Worm (Caenorhabditis elegans) whole organism, early embryonic: ENCODE data around the gene F35C11.3.

Source experiments
- B0310.2 ChIP-seq: sonication (generic microtip); optimal IDR thresholded peaks from 2 replicates; lab custom pipeline; 2016; ENCODE audit warnings: mild to moderate bottlenecking, missing genetic modification characterization, missing compliant biosample characterization
- F13C5.2 ChIP-seq: sonication (generic microtip); optimal IDR thresholded peaks from 2 replicates; lab custom pipeline; 2017; ENCODE audit warnings: mild to moderate bottlenecking, missing genetic modification characterization, inconsistent platforms, missing compliant biosample characterization
- aly-1 ChIP-seq: sonication (generic microtip); optimal IDR thresholded peaks from 2 replicates; lab custom pipeline; 2016; ENCODE audit warnings: missing genetic modification characterization, missing compliant biosample characterization
- ama-1 ChIP-seq: fragments of 150-350 bp; optimal IDR thresholded peaks from 2 replicates; lab custom pipeline; 2014
- ceh-13 ChIP-seq: fragments of 200-800 bp; sonication (Bioruptor generic); optimal IDR thresholded peaks from 2 replicates; lab custom pipeline; 2018; ENCODE audit warnings: mild to moderate bottlenecking, missing genetic modification characterization, missing compliant biosample characterization
- ets-7 ChIP-seq: sonication (generic microtip); optimal IDR thresholded peaks from 2 replicates; lab custom pipeline; 2016; ENCODE audit warnings: missing genotype, missing genetic modification characterization, missing compliant biosample characterization
- flt-1 ChIP-seq: fragments of 200-800 bp; sonication (Bioruptor generic); IDR thresholded peaks from 2 replicates; pipeline ENCODE4 v1.3.6; 2022; ENCODE audit warnings: missing genetic modification characterization, missing compliant biosample characterization
- hmbx-1 ChIP-seq: sonication (generic microtip); optimal IDR thresholded peaks from 2 replicates; lab custom pipeline; 2016; ENCODE audit warnings: mild to moderate bottlenecking, missing genetic modification characterization, missing compliant biosample characterization
- hmg-4 ChIP-seq: fragments of 200-800 bp; sonication (Bioruptor generic); optimal IDR thresholded peaks from 2 replicates; lab custom pipeline; 2018; ENCODE audit warnings: mild to moderate bottlenecking, missing genetic modification characterization, missing compliant biosample characterization
- hnd-1 ChIP-seq: sonication (generic microtip); optimal IDR thresholded peaks from 2 replicates; lab custom pipeline; 2016; ENCODE audit warnings: missing genetic modification characterization, missing compliant biosample characterization
- pes-1 ChIP-seq: fragments of 200-800 bp; sonication (Bioruptor generic); IDR thresholded peaks from 2 replicates; pipeline ENCODE4 v1.3.6; 2022; ENCODE audit warnings: missing genetic modification reagents, missing genetic modification characterization, missing compliant biosample characterization
- scrt-1 ChIP-seq: fragments of 200-800 bp; sonication (Bioruptor generic); IDR thresholded peaks from 2 replicates; pipeline ENCODE4 v1.3.6; 2022; ENCODE audit warnings: missing genetic modification characterization, missing compliant biosample characterization
- tbx-11 ChIP-seq: fragments of 200-800 bp; sonication (Bioruptor generic); IDR thresholded peaks from 2 replicates; pipeline ENCODE4 v1.3.6; 2022; ENCODE audit warnings: missing genetic modification characterization, missing compliant biosample characterization
- tra-4 ChIP-seq: sonication (generic microtip); optimal IDR thresholded peaks from 2 replicates; lab custom pipeline; 2017; ENCODE audit warnings: missing genetic modification characterization, missing compliant biosample characterization

DNA sequence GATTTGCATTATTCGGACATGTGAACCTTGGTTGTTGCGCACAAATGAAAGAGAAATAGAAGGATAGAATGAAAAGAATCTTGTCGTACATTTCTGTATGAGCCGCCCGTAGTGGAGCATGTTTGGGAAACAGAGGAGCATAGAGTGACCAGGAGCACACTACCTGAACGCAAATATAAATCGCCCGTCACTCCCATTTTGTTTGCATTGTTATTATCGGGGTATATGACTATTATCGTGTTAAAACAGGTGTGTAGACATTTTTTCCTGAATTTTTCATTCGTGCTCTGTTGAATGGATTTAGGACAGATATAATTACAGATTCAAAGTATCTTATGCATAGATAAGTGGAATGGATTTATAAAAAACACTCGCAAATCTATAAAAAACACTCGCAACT, 22.8 kb downstream of the F35C11.3 start, which contains the start of gene K01C8.2:
- TF ChIP-seq B0310.2 (tag; lab: Kevin White, UChicago): no peak
- TF ChIP-seq ama-1 (lab: Kevin White, UChicago): no peak
- no peak for TF ChIP-seq hmbx-1 (tag; lab: Kevin White, UChicago)
- TF ChIP-seq F13C5.2 (tag; lab: Kevin White, UChicago): no peak
- no peak for TF ChIP-seq ceh-13 (GFP tag; lab: Kevin White, UChicago)
- TF ChIP-seq hmg-4 (GFP tag; lab: Kevin White, UChicago): no peak
- no peak for TF ChIP-seq aly-1 (tag; lab: Kevin White, UChicago)
- TF ChIP-seq ets-7 (tag; lab: Kevin White, UChicago): no peak
- no peak for TF ChIP-seq tbx-11 (GFP tag; lab: Robert Waterston, UW)
- TF ChIP-seq tra-4: no peak
- no peak for TF ChIP-seq scrt-1 (GFP tag; lab: Robert Waterston, UW)
- no peak for TF ChIP-seq pes-1 (GFP tag; lab: Robert Waterston, UW)
- no peak for TF ChIP-seq flt-1 (GFP tag; lab: Robert Waterston, UW)
- no peak for TF ChIP-seq hnd-1 (tag; lab: Kevin White, UChicago)
